Worm (Caenorhabditis elegans) whole organism, mixed stage, embryonic: ENCODE measurements around the gene aexr-2.

Experiments used
- blmp-1 ChIP-seq: fragments of 150-350 bp; optimal IDR thresholded peaks from 2 replicates; lab custom pipeline; 2014; ENCODE audit warnings: missing biosample characterization, missing genetic modification characterization
- lin-13 ChIP-seq: fragments of 150-350 bp; optimal IDR thresholded peaks from 2 replicates; lab custom pipeline; 2014; ENCODE audit warnings: missing biosample characterization, missing genetic modification characterization
- mep-1 ChIP-seq: fragments of 150-350 bp; optimal IDR thresholded peaks from 2 replicates; lab custom pipeline; 2017; ENCODE audit warnings: missing biosample characterization, missing genetic modification reagents, missing genetic modification characterization, inconsistent platforms
- nhr-12 ChIP-seq: fragments of 150-350 bp; optimal IDR thresholded peaks from 2 replicates; lab custom pipeline; 2014; ENCODE audit warnings: missing biosample characterization, missing genetic modification characterization
- nhr-2 ChIP-seq: fragments of 150-350 bp; optimal IDR thresholded peaks from 2 replicates; lab custom pipeline; 2014; ENCODE audit warnings: missing biosample characterization, missing genetic modification characterization
- snpc-4 ChIP-seq: fragments of 150-350 bp; optimal IDR thresholded peaks from 2 replicates; lab custom pipeline; 2014; ENCODE audit warnings: missing biosample characterization, missing genetic modification characterization
- unc-39 ChIP-seq: fragments of 150-350 bp; optimal IDR thresholded peaks from 2 replicates; lab custom pipeline; 2014; ENCODE audit warnings: missing biosample characterization, missing genetic modification characterization
- unc-62 ChIP-seq: fragments of 150-350 bp; optimal IDR thresholded peaks from 2 replicates; lab custom pipeline; 2014; ENCODE audit warnings: missing biosample characterization, missing genetic modification reagents, missing genetic modification characterization

- TF ChIP-seq nhr-2 (tag; lab: Kevin White, UChicago) (no peak), unc-39 (tag; lab: Kevin White, UChicago) (no peak), lin-13 (tag; lab: Kevin White, UChicago) (no peak), mep-1 (tag; lab: Kevin White, UChicago) (no peak), nhr-12 (tag; lab: Kevin White, UChicago) (no peak), snpc-4 (tag; lab: Kevin White, UChicago) (no peak), unc-62 (GFP tag; lab: Kevin White, UChicago) (no peak), blmp-1 (tag; lab: Kevin White, UChicago) (no peak)
Measured at ce11 chrX:6644971-6645704, 13.8 kb upstream of the aexr-2 start, which contains the start of gene C56E10.3.
